Worm (Caenorhabditis elegans) whole organism, dauer: Measurements from ENCODE around the gene cdh-1.

ENCODE experiments used
- unc-62 ChIP-seq: sonication (generic microtip); optimal IDR thresholded peaks from 2 replicates; lab custom pipeline; 2017; ENCODE audit warnings: missing biosample characterization, missing genetic modification reagents, missing genetic modification characterization

cdh-1 gene

ce11 chrIII:2952437-2952836 lies 41.7 kb downstream of the cdh-1 start:
- TF ChIP-seq unc-62 (GFP tag; lab: Kevin White, UChicago) = no peak

- TF ChIP-seq unc-62 (GFP tag; lab: Kevin White, UChicago) = no peak
Measured at ce11 chrIII:2961840-2962239, 51.1 kb downstream of the cdh-1 start.

- TF ChIP-seq unc-62 (GFP tag; lab: Kevin White, UChicago) = no peak
Measured at ce11 chrIII:2965534-2965933, 54.8 kb downstream of the cdh-1 start, which contains the start of gene H05C05.2. H05C05.2 (minus strand) TSS chrIII:2965634.

ce11 chrIII:2966462-2966861 lies 55.8 kb downstream of the cdh-1 start:
- no peak for TF ChIP-seq unc-62 (GFP tag; lab: Kevin White, UChicago)

ce11 chrIII:2970251-2970650 lies 59.5 kb downstream of the cdh-1 start:
- no peak for TF ChIP-seq unc-62 (GFP tag; lab: Kevin White, UChicago)

- no peak for TF ChIP-seq unc-62 (GFP tag; lab: Kevin White, UChicago)
Measured at ce11 chrIII:2972977-2973376, 62.3 kb downstream of the cdh-1 start.

ce11 chrIII:2975689-2976088 lies 65.0 kb downstream of the cdh-1 start, which contains the start of gene Y55D5A.3:
Y55D5A.3 (minus strand) TSS chrIII:2975789.
- no peak for TF ChIP-seq unc-62 (GFP tag; lab: Kevin White, UChicago)

ce11 chrIII:2976176-2976575 lies 65.5 kb downstream of the cdh-1 start:
- TF ChIP-seq unc-62 (GFP tag; lab: Kevin White, UChicago) = no peak

- TF ChIP-seq unc-62 (GFP tag; lab: Kevin White, UChicago) = no peak
Measured at ce11 chrIII:2980927-2981326, 70.2 kb downstream of the cdh-1 start.

- no peak for TF ChIP-seq unc-62 (GFP tag; lab: Kevin White, UChicago)
Measured at ce11 chrIII:2982109-2982508, 71.4 kb downstream of the cdh-1 start, which contains the start of gene Y55D5A.1. Y55D5A.1 (plus strand) TSS chrIII:2982409.

- TF ChIP-seq unc-62 (GFP tag; lab: Kevin White, UChicago) = no peak
Measured at ce11 chrIII:2983044-2983443, 72.3 kb downstream of the cdh-1 start.
